Fruit fly (Drosophila melanogaster) whole organism, wandering third instar larva: ENCODE measurements around the gene CG15160.

Source experiments
- CG32264 ChIP-seq: fragments of 200-800 bp; sonication (Bioruptor generic); optimal IDR thresholded peaks from 2 replicates; lab custom pipeline; 2016; ENCODE audit warnings: missing biosample characterization, missing genetic modification characterization
- CG9705 ChIP-seq: fragments of 200-800 bp; sonication (Bioruptor generic); optimal IDR thresholded peaks from 2 replicates; lab custom pipeline; 2018; ENCODE audit warnings: missing biosample characterization, mild to moderate bottlenecking, missing genetic modification characterization
- Dif ChIP-seq: fragments of 200-275, 200-300 bp; sonication (Bioruptor generic); optimal IDR thresholded peaks from 2 replicates; lab custom pipeline; 2018; ENCODE audit warnings: missing biosample characterization, missing genetic modification characterization; ENCODE audit not compliant: partially characterized antibody
- GATAd ChIP-seq: sonication (Bioruptor generic); optimal IDR thresholded peaks from 2 replicates; lab custom pipeline; 2016; ENCODE audit warnings: missing biosample characterization, missing genetic modification characterization
- Hnf4 ChIP-seq: fragments of 200-800 bp; sonication (Bioruptor generic); optimal IDR thresholded peaks from 2 replicates; lab custom pipeline; 2016; ENCODE audit warnings: missing biosample characterization, mild to moderate bottlenecking, missing genetic modification characterization
- Hr78 ChIP-seq: fragments of >200 bp; optimal IDR thresholded peaks from 2 replicates; lab custom pipeline; 2017; ENCODE audit warnings: missing biosample characterization, missing genetic modification characterization
- Hr83 ChIP-seq: fragments of 200-300 bp; sonication (Bioruptor generic); optimal IDR thresholded peaks from 2 replicates; lab custom pipeline; 2016; ENCODE audit warnings: missing biosample characterization, mild to moderate bottlenecking, missing genetic modification characterization, moderate library complexity; ENCODE audit not compliant: poor library complexity, severe bottlenecking
- Jra ChIP-seq: sonication (Bioruptor generic); optimal IDR thresholded peaks from 2 replicates; lab custom pipeline; 2016; ENCODE audit warnings: missing biosample characterization, missing genetic modification characterization
- Mio ChIP-seq: sonication (Bioruptor generic); optimal IDR thresholded peaks from 2 replicates; lab custom pipeline; 2016; ENCODE audit warnings: missing biosample characterization, missing genetic modification characterization
- Myc ChIP-seq: fragments of >200 bp; optimal IDR thresholded peaks from 2 replicates; lab custom pipeline; 2017
- N ChIP-seq: fragments of >200 bp; optimal IDR thresholded peaks from 2 replicates; lab custom pipeline; 2018; ENCODE audit warnings: missing biosample characterization, missing external identifiers, missing genetic modification characterization
- OdsH ChIP-seq: fragments of 200-800 bp; sonication (Bioruptor generic); optimal IDR thresholded peaks from 2 replicates; lab custom pipeline; 2016; ENCODE audit warnings: missing biosample characterization, mild to moderate bottlenecking, missing genetic modification characterization
- Rel ChIP-seq, 2 experiments: fragments of 200-800 bp; sonication (Bioruptor generic) in 1 of 2; optimal IDR thresholded peaks; 2 replicates in 1 of 2; 3 replicates in 1 of 2; lab custom pipeline; 2016 to 2019; ENCODE audit warnings: mild to moderate bottlenecking in 2 of 2, missing biosample characterization in 2 of 2, missing genetic modification characterization in 2 of 2, moderate library complexity in 1 of 2
- Vsx2 ChIP-seq: fragments of 200-300, 225-300 bp; sonication (Bioruptor generic); optimal IDR thresholded peaks from 2 replicates; lab custom pipeline; 2018; ENCODE audit warnings: missing biosample characterization, missing genetic modification characterization; ENCODE audit not compliant: partially characterized antibody
- brk ChIP-seq: fragments of 200-800 bp; sonication (Bioruptor generic); optimal IDR thresholded peaks from 2 replicates; lab custom pipeline; 2016; ENCODE audit warnings: missing biosample characterization, mild to moderate bottlenecking, missing genetic modification characterization
- dl ChIP-seq, 2 experiments: fragments of 175-275, 200-275 bp in 1 of 2; fragments of 200-275 bp in 1 of 2; sonication (Bioruptor generic); optimal IDR thresholded peaks; lab custom pipeline; 2018; ENCODE audit warnings: mild to moderate bottlenecking in 2 of 2, missing biosample characterization in 2 of 2, missing genetic modification characterization in 2 of 2, moderate library complexity in 2 of 2; ENCODE audit not compliant: partially characterized antibody in 2 of 2, insufficient read depth in 1 of 2
- dmrt93B ChIP-seq: fragments of 200-800 bp; sonication (Bioruptor generic); optimal IDR thresholded peaks from 2 replicates; lab custom pipeline; 2018; ENCODE audit warnings: missing biosample characterization, mild to moderate bottlenecking, missing genetic modification characterization
- dsf ChIP-seq: sonication (Bioruptor generic); optimal IDR thresholded peaks from 2 replicates; lab custom pipeline; 2016; ENCODE audit warnings: missing biosample characterization, missing genetic modification characterization, borderline replicate concordance
- ey ChIP-seq: fragments of 200-800 bp; sonication (Bioruptor generic); optimal IDR thresholded peaks from 2 replicates; lab custom pipeline; 2016; ENCODE audit warnings: missing biosample characterization, missing genetic modification characterization
- foxo ChIP-seq, 2 experiments: fragments of 200-800 bp; sonication (Bioruptor generic); optimal IDR thresholded peaks; 2 replicates in 1 of 2; 3 replicates in 1 of 2; lab custom pipeline; 2016 to 2017; ENCODE audit warnings: missing biosample characterization in 2 of 2, missing genetic modification characterization in 2 of 2
- fru ChIP-seq: fragments of 200-800 bp; sonication (Bioruptor generic); optimal IDR thresholded peaks from 3 replicates; lab custom pipeline; 2016; ENCODE audit warnings: missing biosample characterization, mild to moderate bottlenecking, missing genetic modification characterization
- h ChIP-seq: fragments of 200-800 bp; sonication (Bioruptor generic); optimal IDR thresholded peaks from 3 replicates; lab custom pipeline; 2016; ENCODE audit warnings: missing biosample characterization, mild to moderate bottlenecking, missing genetic modification characterization
- lola ChIP-seq: fragments of >200 bp; optimal IDR thresholded peaks from 2 replicates; lab custom pipeline; 2017; ENCODE audit warnings: missing biosample characterization, missing genetic modification characterization
- pan ChIP-seq: fragments of >200 bp; optimal IDR thresholded peaks from 2 replicates; lab custom pipeline; 2017
- psq ChIP-seq: fragments of 200-800 bp; sonication (Bioruptor generic); optimal IDR thresholded peaks from 3 replicates; lab custom pipeline; 2017; ENCODE audit warnings: missing biosample characterization, mild to moderate bottlenecking, missing genetic modification characterization, moderate library complexity
- sage ChIP-seq: fragments of 200-800 bp; sonication (Bioruptor generic); optimal IDR thresholded peaks from 2 replicates; lab custom pipeline; 2016; ENCODE audit warnings: missing biosample characterization, mild to moderate bottlenecking, missing genetic modification characterization
- sv ChIP-seq: fragments of 200-800 bp; sonication (Bioruptor generic); optimal IDR thresholded peaks from 3 replicates; lab custom pipeline; 2016; ENCODE audit warnings: missing biosample characterization, missing genetic modification characterization
- tai ChIP-seq: sonication (Bioruptor generic); optimal IDR thresholded peaks from 2 replicates; lab custom pipeline; 2016; ENCODE audit warnings: missing biosample characterization, missing genetic modification characterization
- usp ChIP-seq: fragments of >200 bp; optimal IDR thresholded peaks from 2 replicates; lab custom pipeline; 2017; ENCODE audit warnings: missing biosample characterization, missing genetic modification characterization
- woc ChIP-seq: sonication (Bioruptor generic); optimal IDR thresholded peaks from 2 replicates; lab custom pipeline; 2016; ENCODE audit warnings: missing biosample characterization, mild to moderate bottlenecking, missing genetic modification characterization

The CG15160 gene

dm6 chr2L:18584617-18585016 is 6.1 kb upstream of the CG15160 start:
- TF ChIP-seq Hnf4 (GFP tag; lab: Kevin White, UChicago) (no peak), Jra (GFP tag; lab: Kevin White, UChicago) (no peak), Rel (GFP tag; optimal IDR thresholded peaks at IDR 0.05; lab: Kevin White, UChicago) (no peak), Rel (tag; optimal IDR thresholded peaks at IDR 0.05; lab: Kevin White, UChicago) (no peak), lola (GFP tag; lab: Kevin White, UChicago) (no peak), sv (GFP tag; lab: Kevin White, UChicago) (no peak), pan (lab: Kevin White, UChicago) (no peak), brk (no peak), sage (GFP tag; lab: Kevin White, UChicago) (no peak), ey (GFP tag; lab: Kevin White, UChicago) (no peak), dsf (GFP tag; lab: Kevin White, UChicago) (no peak), Hr78 (no peak), OdsH (GFP tag; lab: Kevin White, UChicago) (no peak), woc (GFP tag; lab: Kevin White, UChicago) (no peak), GATAd (GFP tag; lab: Kevin White, UChicago) (no peak), Mio (no peak)

- TF ChIP-seq Rel (GFP tag; optimal IDR thresholded peaks at IDR 0.05; lab: Kevin White, UChicago), result no peak
- no peak for TF ChIP-seq Rel (tag; optimal IDR thresholded peaks at IDR 0.05; lab: Kevin White, UChicago)
- TF ChIP-seq psq (GFP tag; lab: Kevin White, UChicago), result no peak
- TF ChIP-seq fru (GFP tag; lab: Kevin White, UChicago), result no peak
- TF ChIP-seq, all 38 proteins: peak for 0
These were observed 209 bp downstream of the CG15160 start for dm6 chr2L:18590942-18591257.

dm6 chr2L:18596871-18597338 is 6.2 kb downstream of the CG15160 start, which contains the start of gene amos:
TSS of gene amos (minus strand) at chr2L:18596921.
- no peak for TF ChIP-seq Dif (GFP tag; lab: Kevin White, UChicago)
- no peak for TF ChIP-seq dmrt93B
- TF ChIP-seq foxo (GFP tag; optimal IDR thresholded peaks at IDR 0.05; lab: Kevin White, UChicago), result no peak
- TF ChIP-seq dsf (GFP tag; lab: Kevin White, UChicago), result no peak
- TF ChIP-seq woc (GFP tag; lab: Kevin White, UChicago), result no peak
- no peak for TF ChIP-seq Jra (GFP tag; lab: Kevin White, UChicago)
- no peak for TF ChIP-seq Myc
- TF ChIP-seq dl (GFP tag; optimal IDR thresholded peaks at IDR 0.05; lab: Kevin White, UChicago; ENCODE audit: insufficient read depth in 1 of 2, partially characterized antibody in 2 of 2), result no peak
- TF ChIP-seq fru (GFP tag; lab: Kevin White, UChicago), result no peak

dm6 chr2L:18598150-18598723 is 7.5 kb downstream of the CG15160 start:
- TF ChIP-seq Jra (GFP tag; lab: Kevin White, UChicago) (no peak), Vsx2 (GFP tag; lab: Kevin White, UChicago) (no peak), sv (GFP tag; lab: Kevin White, UChicago) (no peak), brk (no peak), OdsH (GFP tag; lab: Kevin White, UChicago) (no peak), dmrt93B (no peak), foxo (GFP tag; optimal IDR thresholded peaks at IDR 0.05; lab: Kevin White, UChicago) (no peak), tai (GFP tag; lab: Kevin White, UChicago) (no peak), Myc (no peak), h (GFP tag; lab: Kevin White, UChicago) (no peak), woc (GFP tag; lab: Kevin White, UChicago) (no peak), N (GFP tag; lab: Kevin White, UChicago) (no peak)

DNA sequence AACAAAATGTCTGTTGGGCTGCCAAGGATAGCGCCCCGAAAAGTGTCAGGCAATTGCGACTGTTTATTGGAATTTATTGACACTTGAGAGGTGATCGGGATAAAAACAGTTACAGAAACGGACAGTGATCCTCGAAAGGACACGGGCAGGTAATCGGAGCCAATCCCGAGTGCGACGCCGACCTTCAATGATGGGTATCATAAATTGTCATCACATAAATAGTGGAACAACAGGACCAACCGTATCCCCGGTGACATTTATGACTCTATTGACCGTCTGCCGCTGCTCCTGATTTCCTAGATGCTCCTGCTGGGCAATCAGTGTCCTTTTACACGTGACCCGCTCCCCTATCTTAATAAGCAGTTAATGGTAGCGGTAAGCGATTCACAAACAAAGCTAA is 8.5 kb downstream of the CG15160 start:
- TF ChIP-seq Dif (GFP tag; lab: Kevin White, UChicago) (no peak), N (GFP tag; lab: Kevin White, UChicago) (no peak), psq (GFP tag; lab: Kevin White, UChicago) (no peak), GATAd (GFP tag; lab: Kevin White, UChicago) (no peak), brk (no peak), Mio (no peak), dl (GFP tag; optimal IDR thresholded peaks at IDR 0.05; lab: Kevin White, UChicago; ENCODE audit: insufficient read depth in 1 of 2, partially characterized antibody in 2 of 2) (no peak), CG9705 (GFP tag; lab: Kevin White, UChicago) (no peak), CG32264 (GFP tag; lab: Kevin White, UChicago) (no peak), sage (GFP tag; lab: Kevin White, UChicago) (no peak), usp (GFP tag; lab: Kevin White, UChicago) (no peak), Vsx2 (GFP tag; lab: Kevin White, UChicago) (no peak), Hr83 (GFP tag; lab: Kevin White, UChicago) (no peak)
